Fruit fly (Drosophila melanogaster) whole organism, embryonic: ENCODE measurements around the gene tbrd-1.

Experiments
- CG10321 ChIP-seq: fragments of 200-800 bp; sonication (Bioruptor generic); IDR thresholded peaks from 2 replicates; pipeline ENCODE4 v1.3.6; 2022; ENCODE audit warnings: missing biosample characterization, missing genetic modification characterization
- CG12299 ChIP-seq: fragments of 200-800 bp; sonication (Bioruptor generic); optimal IDR thresholded peaks from 2 replicates; lab custom pipeline; 2018; ENCODE audit warnings: missing biosample characterization, mild to moderate bottlenecking, missing genetic modification characterization
- CG13424 ChIP-seq: fragments of 200-800 bp; sonication (Bioruptor generic); optimal IDR thresholded peaks from 2 replicates; lab custom pipeline; 2019; ENCODE audit warnings: missing biosample characterization, mild to moderate bottlenecking, missing genetic modification characterization, moderate library complexity
- CG14667 ChIP-seq: fragments of 200-800 bp; sonication (Bioruptor generic); IDR thresholded peaks from 2 replicates; pipeline ENCODE4 v1.3.6; 2022; ENCODE audit warnings: missing biosample characterization, missing genetic modification characterization
- CG2875 ChIP-seq: fragments of 200-800 bp; sonication (Bioruptor generic); optimal IDR thresholded peaks from 2 replicates; lab custom pipeline; 2017; ENCODE audit warnings: missing biosample characterization, mild to moderate bottlenecking, missing genetic modification characterization, missing genetic modification reagents
- CG30403 ChIP-seq: fragments of 200-800 bp; sonication (Bioruptor generic); optimal IDR thresholded peaks from 3 replicates; lab custom pipeline; 2016; ENCODE audit warnings: missing biosample characterization, missing genetic modification characterization
- CG31365 ChIP-seq: fragments of 200-800 bp; sonication (Bioruptor generic); optimal IDR thresholded peaks from 2 replicates; lab custom pipeline; 2018; ENCODE audit warnings: missing biosample characterization, mild to moderate bottlenecking, missing genetic modification characterization
- CG3163 ChIP-seq: fragments of 200-800 bp; sonication (Bioruptor generic); optimal IDR thresholded peaks from 3 replicates; lab custom pipeline; 2016; ENCODE audit warnings: missing biosample characterization, missing genetic modification characterization
- CG32532 ChIP-seq: fragments of 200-800 bp; sonication (Bioruptor generic); IDR thresholded peaks from 2 replicates; pipeline ENCODE4 v1.3.6; 2022; ENCODE audit warnings: missing biosample characterization, missing genetic modification characterization
- CG34376 ChIP-seq: fragments of 200-800 bp; sonication (Bioruptor generic); optimal IDR thresholded peaks from 2 replicates; lab custom pipeline; 2018; ENCODE audit warnings: missing biosample characterization, mild to moderate bottlenecking, missing genetic modification characterization
- CG6254 ChIP-seq: fragments of 200-800 bp; sonication (Bioruptor generic); optimal IDR thresholded peaks from 3 replicates; lab custom pipeline; 2017; ENCODE audit warnings: mild to moderate bottlenecking, missing biosample characterization, missing genetic modification reagents, missing genetic modification characterization
- CG6272 ChIP-seq: fragments of 200-800 bp; sonication (Bioruptor generic); IDR thresholded peaks from 2 replicates; pipeline ENCODE4 v1.3.6; 2022; ENCODE audit warnings: missing biosample characterization, missing genetic modification characterization
- CG7786 ChIP-seq: fragments of 200-800 bp; sonication (Bioruptor generic); optimal IDR thresholded peaks from 2 replicates; lab custom pipeline; 2016; ENCODE audit warnings: missing biosample characterization, missing genetic modification characterization
- D19A ChIP-seq: fragments of 200-800 bp; optimal IDR thresholded peaks from 3 replicates; lab custom pipeline; 2019; ENCODE audit warnings: missing biosample characterization, mild to moderate bottlenecking, missing genetic modification characterization, moderate library complexity
- Deaf1 ChIP-seq: fragments of 200-800 bp; optimal IDR thresholded peaks from 3 replicates; lab custom pipeline; 2019; ENCODE audit warnings: missing biosample characterization, mild to moderate bottlenecking, missing genetic modification characterization, moderate library complexity
- Dek ChIP-seq: fragments of 200-800 bp; sonication (Bioruptor generic); optimal IDR thresholded peaks from 3 replicates; lab custom pipeline; 2019; ENCODE audit warnings: missing biosample characterization, mild to moderate bottlenecking, missing genetic modification characterization, moderate library complexity
- Dip2 ChIP-seq: fragments of 200-800 bp; sonication (Bioruptor generic); IDR thresholded peaks from 2 replicates; pipeline ENCODE4 v1.3.6; 2022; ENCODE audit warnings: missing biosample characterization, missing genetic modification characterization
- Eip74EF ChIP-seq, 2 experiments: fragments of 200-800 bp in 1 of 2; fragments of >200 bp in 1 of 2; sonication (Bioruptor generic) in 1 of 2; optimal IDR thresholded peaks; 2 replicates each; lab custom pipeline; 2017 to 2019; ENCODE audit warnings: missing biosample characterization in 2 of 2, missing genetic modification characterization in 2 of 2, mild to moderate bottlenecking in 1 of 2, moderate library complexity in 1 of 2
- Hey ChIP-seq: fragments of 200-800 bp; sonication (Bioruptor generic); optimal IDR thresholded peaks from 3 replicates; lab custom pipeline; 2018; ENCODE audit warnings: missing biosample characterization, mild to moderate bottlenecking, missing genetic modification characterization
- Lhr ChIP-seq: fragments of 200-800 bp; sonication (Bioruptor generic); optimal IDR thresholded peaks from 3 replicates; lab custom pipeline; 2017; ENCODE audit warnings: mild to moderate bottlenecking, missing biosample characterization, missing genetic modification reagents, missing genetic modification characterization
- NFAT ChIP-seq: fragments of 200-800 bp; sonication (Bioruptor generic); IDR thresholded peaks from 2 replicates; pipeline ENCODE4 v1.3.6; 2022; ENCODE audit warnings: missing biosample characterization, missing genetic modification characterization
- Sin3A ChIP-seq: fragments of >200 bp; optimal IDR thresholded peaks from 2 replicates; lab custom pipeline; 2018
- Usf ChIP-seq: fragments of 200-800 bp; sonication (Bioruptor generic); optimal IDR thresholded peaks from 2 replicates; lab custom pipeline; 2017; ENCODE audit warnings: missing genotype, missing biosample characterization, missing genetic modification characterization
- az2 ChIP-seq: fragments of 200-800 bp; sonication (Bioruptor generic); optimal IDR thresholded peaks from 3 replicates; lab custom pipeline; 2016; ENCODE audit warnings: missing biosample characterization, missing genetic modification characterization
- br ChIP-seq: fragments of >200 bp; optimal IDR thresholded peaks from 2 replicates; lab custom pipeline; 2017
- bsh ChIP-seq, 2 experiments: fragments of 200-800 bp; sonication (Bioruptor generic); optimal IDR thresholded peaks; 2 replicates each; lab custom pipeline; 2017 to 2018; ENCODE audit warnings: mild to moderate bottlenecking in 2 of 2, missing biosample characterization in 2 of 2, missing genetic modification characterization in 2 of 2, moderate library complexity in 1 of 2
- btn ChIP-seq: fragments of 200-800 bp; sonication (Bioruptor generic); optimal IDR thresholded peaks from 2 replicates; lab custom pipeline; 2016; ENCODE audit warnings: missing biosample characterization, missing genetic modification characterization
- crc ChIP-seq: fragments of 200-800 bp; sonication (Bioruptor generic); optimal IDR thresholded peaks from 2 replicates; lab custom pipeline; 2016; ENCODE audit warnings: missing biosample characterization, missing genetic modification characterization
- dpn ChIP-seq, 2 experiments: fragments of 200-800 bp; sonication (Bioruptor generic); optimal IDR thresholded peaks; 3 replicates each; lab custom pipeline; 2016; ENCODE audit warnings: missing biosample characterization in 2 of 2, missing genetic modification characterization in 2 of 2
- dysf ChIP-seq: fragments of 200-800 bp; sonication (Bioruptor generic); IDR thresholded peaks from 3 replicates; pipeline ENCODE4 v1.3.6; 2022; ENCODE audit warnings: missing biosample characterization, missing genetic modification characterization
- en ChIP-seq: fragments of 200-800 bp; sonication (Bioruptor generic); optimal IDR thresholded peaks from 2 replicates; lab custom pipeline; 2016; ENCODE audit warnings: missing biosample characterization, missing genetic modification characterization
- exex ChIP-seq: fragments of 200-800 bp; sonication (Bioruptor generic); optimal IDR thresholded peaks from 4 replicates; lab custom pipeline; 2018; ENCODE audit warnings: missing biosample characterization, mild to moderate bottlenecking, missing genetic modification characterization, moderate library complexity
- fd102C ChIP-seq: fragments of 200-800 bp; sonication (Bioruptor generic); optimal IDR thresholded peaks from 2 replicates; lab custom pipeline; 2018; ENCODE audit warnings: missing biosample characterization, mild to moderate bottlenecking, missing genetic modification characterization, moderate library complexity
- fd96Cb ChIP-seq: fragments of 200-800 bp; sonication (Bioruptor generic); optimal IDR thresholded peaks from 2 replicates; lab custom pipeline; 2018; ENCODE audit warnings: missing biosample characterization, mild to moderate bottlenecking, missing genetic modification characterization, moderate library complexity
- gfzf ChIP-seq: fragments of 200-800 bp; sonication (Bioruptor generic); optimal IDR thresholded peaks from 2 replicates; lab custom pipeline; 2016; ENCODE audit warnings: missing biosample characterization, mild to moderate bottlenecking, missing genetic modification characterization, moderate library complexity
- hth ChIP-seq: fragments of >200 bp; optimal IDR thresholded peaks from 2 replicates; lab custom pipeline; 2017; ENCODE audit warnings: inconsistent platforms
- inv ChIP-seq: fragments of 200-800 bp; sonication (Bioruptor generic); IDR thresholded peaks from 2 replicates; pipeline ENCODE4 v1.3.6; 2022; ENCODE audit warnings: missing biosample characterization, missing genetic modification characterization; ENCODE audit not compliant: partially characterized antibody
- kay ChIP-seq: fragments of 200-800 bp; sonication (Bioruptor generic); optimal IDR thresholded peaks from 2 replicates; lab custom pipeline; 2016; ENCODE audit warnings: missing biosample characterization, missing genetic modification characterization
- lbe ChIP-seq: fragments of 200-800 bp; sonication (Bioruptor generic); optimal IDR thresholded peaks from 2 replicates; lab custom pipeline; 2016; ENCODE audit warnings: missing biosample characterization, mild to moderate bottlenecking, missing genetic modification characterization
- lov ChIP-seq, 2 experiments: fragments of 200-800 bp in 1 of 2; fragments of >200 bp in 1 of 2; sonication (Bioruptor generic) in 1 of 2; IDR thresholded peaks in 1 of 2; optimal IDR thresholded peaks in 1 of 2; 2 replicates in 1 of 2; 3 replicates in 1 of 2; pipeline versions ENCODE4 v1.3.6 to Lab custom; 2017 to 2022; ENCODE audit warnings: missing biosample characterization in 1 of 2, missing genetic modification characterization in 1 of 2
- maf-S ChIP-seq: fragments of 200-800 bp; sonication (Bioruptor generic); optimal IDR thresholded peaks from 2 replicates; lab custom pipeline; 2016; ENCODE audit warnings: missing biosample characterization, missing genetic modification characterization
- mirr ChIP-seq: fragments of 200-800 bp; sonication (Bioruptor generic); optimal IDR thresholded peaks from 3 replicates; lab custom pipeline; 2018; ENCODE audit warnings: missing biosample characterization, mild to moderate bottlenecking, missing genetic modification characterization
- rib ChIP-seq: fragments of 200-800 bp; sonication (Bioruptor generic); IDR thresholded peaks from 2 replicates; pipeline ENCODE4 v1.3.6; 2022; ENCODE audit warnings: missing biosample characterization, missing genetic modification characterization
- row ChIP-seq: fragments of 200-800 bp; sonication (Bioruptor generic); IDR thresholded peaks from 3 replicates; pipeline ENCODE4 v1.3.6; 2022; ENCODE audit warnings: missing biosample characterization, missing genetic modification characterization
- seq ChIP-seq: fragments of 200-800 bp; sonication (Bioruptor generic); IDR thresholded peaks from 2 replicates; pipeline ENCODE4 v1.3.6; 2022; ENCODE audit warnings: missing biosample characterization, missing genetic modification characterization
- sob ChIP-seq: fragments of 200-800 bp; sonication (Bioruptor generic); IDR thresholded peaks from 2 replicates; pipeline ENCODE4 v1.3.6; 2022; ENCODE audit warnings: missing biosample characterization, missing genetic modification characterization
- tap ChIP-seq: fragments of 200-800 bp; optimal IDR thresholded peaks from 3 replicates; lab custom pipeline; 2019; ENCODE audit warnings: missing biosample characterization, mild to moderate bottlenecking, missing genetic modification characterization, moderate library complexity
- tup ChIP-seq: fragments of 200-800 bp; sonication (Bioruptor generic); optimal IDR thresholded peaks from 2 replicates; lab custom pipeline; 2016; ENCODE audit warnings: missing biosample characterization, mild to moderate bottlenecking, missing genetic modification characterization, moderate library complexity
- usp ChIP-seq: fragments of >200 bp; optimal IDR thresholded peaks from 2 replicates; lab custom pipeline; 2017; ENCODE audit warnings: missing biosample characterization, missing genetic modification characterization
- wek ChIP-seq: fragments of 200-800 bp; sonication (Bioruptor generic); optimal IDR thresholded peaks from 3 replicates; lab custom pipeline; 2018; ENCODE audit warnings: missing biosample characterization, mild to moderate bottlenecking, missing genetic modification characterization, moderate library complexity
- zfh1 ChIP-seq: fragments of 200-800 bp; sonication (Bioruptor generic); IDR thresholded peaks from 3 replicates; pipeline ENCODE4 v1.3.6; 2022; ENCODE audit warnings: missing biosample characterization, missing genetic modification characterization

Gene tbrd-1

dm6 chr3R:23920874-23921539, 27.6 kb upstream of the tbrd-1 start:
- TF ChIP-seq bsh (GFP tag; optimal IDR thresholded peaks at IDR 0.05; lab: Kevin White, UChicago) (peak in 1 of 2 experiments; percentile 5), crc (GFP tag; lab: Kevin White, UChicago) (peak; percentile 8), tap (tag; lab: Kevin White, UChicago) (no peak), CG10321 (GFP tag; lab: Robert Waterston, UW) (0 out of 2 replicates have a peak, but pooled peaks have one; percentile 9), tup (no peak), D19A (tag; lab: Kevin White, UChicago) (no peak), Usf (GFP tag; lab: Kevin White, UChicago) (no peak), CG13424 (tag; lab: Kevin White, UChicago) (no peak), CG3163 (GFP tag; lab: Kevin White, UChicago) (peak; percentile 9), Dek (tag; lab: Kevin White, UChicago) (peak; percentile 11), mirr (GFP tag; lab: Kevin White, UChicago) (peak; percentile 87), lov (optimal IDR thresholded peaks at IDR 0.05; lab: Kevin White, UChicago) (no peak), lov (GFP tag; IDR thresholded peaks at IDR 0.05; lab: Robert Waterston, UW) (no peak), CG30403 (GFP tag; lab: Kevin White, UChicago) (no peak), lbe (GFP tag; lab: Kevin White, UChicago) (no peak), hth (lab: Kevin White, UChicago) (no peak), zfh1 (GFP tag; lab: Robert Waterston, UW) (no peak), CG2875 (GFP tag; lab: Kevin White, UChicago) (no peak), gfzf (no peak), br (lab: Kevin White, UChicago) (no peak), CG14667 (GFP tag; lab: Robert Waterston, UW) (no peak), Deaf1 (no peak), Eip74EF (GFP tag; optimal IDR thresholded peaks at IDR 0.05; lab: Kevin White, UChicago) (peak in 1 of 2 experiments; percentile 65), CG7786 (GFP tag; lab: Kevin White, UChicago) (peak; percentile 50), seq (peak; percentile 69), inv (GFP tag; lab: Robert Waterston, UW) (no peak), CG32532 (peak; percentile 83), usp (GFP tag; lab: Kevin White, UChicago) (no peak), row (GFP tag; lab: Robert Waterston, UW) (peak; percentile 76), dpn (GFP tag; optimal IDR thresholded peaks at IDR 0.05; lab: Kevin White, UChicago) (peak in 1 of 2 experiments; percentile 25), exex (no peak), btn (no peak), maf-S (no peak), Hey (tag; lab: Kevin White, UChicago) (peak; percentile 14), Dip2 (no peak), fd96Cb (tag; lab: Kevin White, UChicago) (no peak), wek (GFP tag; lab: Kevin White, UChicago) (no peak), en (no peak), CG12299 (tag; lab: Kevin White, UChicago) (peak; percentile 71), dysf (GFP tag; lab: Robert Waterston, UW) (peak; percentile 75), Sin3A (lab: Kevin White, UChicago) (no peak), rib (GFP tag; lab: Robert Waterston, UW) (peak; percentile 93), CG31365 (peak; percentile 28), kay (GFP tag; lab: Kevin White, UChicago) (no peak), CG6272 (GFP tag; lab: Robert Waterston, UW) (peak; percentile 56), fd102C (no peak), CG34376 (GFP tag; lab: Kevin White, UChicago) (peak; percentile 55), CG6254 (GFP tag; lab: Kevin White, UChicago) (no peak), sob (GFP tag; lab: Robert Waterston, UW) (peak; percentile 71), NFAT (GFP tag; lab: Robert Waterston, UW) (peak; percentile 79), Lhr (GFP tag; lab: Kevin White, UChicago) (no peak), az2 (GFP tag; lab: Kevin White, UChicago) (no peak)
